Fruit fly (Drosophila melanogaster) whole organism, embryonic: ENCODE measurements around the gene CG9933.

Experiments used
- Ada2b ChIP-seq: fragments of 200-800 bp; sonication (Bioruptor generic); IDR thresholded peaks from 2 replicates; pipeline ENCODE4 v1.3.6; 2022; ENCODE audit warnings: missing biosample characterization, missing genetic modification characterization
- CG1024 ChIP-seq: fragments of 200-800 bp; sonication (Bioruptor generic); IDR thresholded peaks from 2 replicates; pipeline ENCODE4 v1.3.6; 2022; ENCODE audit warnings: missing biosample characterization, missing genetic modification characterization
- CG11093 ChIP-seq: fragments of 200-800 bp; sonication (Bioruptor generic); IDR thresholded peaks from 3 replicates; pipeline ENCODE4 v1.3.6; 2022; ENCODE audit warnings: missing biosample characterization, missing genetic modification characterization
- CG11695 ChIP-seq: fragments of 200-800 bp; sonication (Bioruptor generic); IDR thresholded peaks from 3 replicates; pipeline ENCODE4 v1.3.6; 2022; ENCODE audit warnings: missing biosample characterization, missing genetic modification characterization
- CG12071 ChIP-seq: fragments of 200-800 bp; sonication (Bioruptor generic); optimal IDR thresholded peaks from 3 replicates; lab custom pipeline; 2018; ENCODE audit warnings: missing biosample characterization, mild to moderate bottlenecking, missing genetic modification characterization
- CG12219 ChIP-seq: fragments of 200-800 bp; sonication (Bioruptor generic); optimal IDR thresholded peaks from 3 replicates; lab custom pipeline; 2018; ENCODE audit warnings: missing biosample characterization, mild to moderate bottlenecking, missing genetic modification characterization
- CG12659 ChIP-seq: fragments of 200-800 bp; sonication (Bioruptor generic); optimal IDR thresholded peaks from 3 replicates; lab custom pipeline; 2017; ENCODE audit warnings: mild to moderate bottlenecking, missing biosample characterization, missing genetic modification reagents, missing genetic modification characterization
- CG12942 ChIP-seq: fragments of 200-800 bp; sonication (Bioruptor generic); optimal IDR thresholded peaks from 3 replicates; lab custom pipeline; 2016; ENCODE audit warnings: missing biosample characterization, missing genetic modification characterization
- CG14050 ChIP-seq: fragments of 200-800 bp; sonication (Bioruptor generic); IDR thresholded peaks from 3 replicates; pipeline ENCODE4 v1.3.6; 2022; ENCODE audit warnings: missing biosample characterization, missing genetic modification characterization
- CG15011 ChIP-seq: fragments of 200-800 bp; sonication (Bioruptor generic); optimal IDR thresholded peaks from 3 replicates; lab custom pipeline; 2018; ENCODE audit warnings: missing biosample characterization, mild to moderate bottlenecking, missing genetic modification characterization
- CG1603 ChIP-seq: fragments of 200-800 bp; sonication (Bioruptor generic); optimal IDR thresholded peaks from 2 replicates; lab custom pipeline; 2019; ENCODE audit warnings: missing biosample characterization, mild to moderate bottlenecking, missing genetic modification characterization, moderate library complexity
- CG1647 ChIP-seq: fragments of 200-800 bp; sonication (Bioruptor generic); optimal IDR thresholded peaks from 3 replicates; lab custom pipeline; 2016; ENCODE audit warnings: missing biosample characterization, missing genetic modification characterization
- CG17328 ChIP-seq: fragments of 200-800 bp; sonication (Bioruptor generic); IDR thresholded peaks from 2 replicates; pipeline ENCODE4 v1.3.6; 2022; ENCODE audit warnings: missing biosample characterization, missing genetic modification characterization
- CG18011 ChIP-seq: fragments of 200-800 bp; sonication (Bioruptor generic); optimal IDR thresholded peaks from 2 replicates; lab custom pipeline; 2017; ENCODE audit warnings: missing biosample characterization, missing genetic modification characterization, mild to moderate bottlenecking, moderate library complexity, missing genotype
- CG18599 ChIP-seq: fragments of 200-800 bp; sonication (Bioruptor generic); optimal IDR thresholded peaks from 3 replicates; lab custom pipeline; 2017; ENCODE audit warnings: missing biosample characterization, missing genetic modification characterization, mild to moderate bottlenecking, moderate library complexity, missing genetic modification reagents
- CG3407 ChIP-seq: fragments of 200-800 bp; sonication (Bioruptor generic); optimal IDR thresholded peaks from 2 replicates; lab custom pipeline; 2018; ENCODE audit warnings: missing biosample characterization, mild to moderate bottlenecking, missing genetic modification characterization
- CG3726 ChIP-seq: fragments of 200-800 bp; sonication (Bioruptor generic); IDR thresholded peaks from 3 replicates; pipeline ENCODE4, ENCODE4 v1.3.6; 2022; ENCODE audit warnings: missing biosample characterization, missing genetic modification characterization
- CG4617 ChIP-seq: fragments of 200-800 bp; sonication (Bioruptor generic); optimal IDR thresholded peaks from 3 replicates; lab custom pipeline; 2016; ENCODE audit warnings: missing biosample characterization, missing genetic modification characterization, borderline replicate concordance
- CG4854 ChIP-seq: fragments of 200-800 bp; sonication (Bioruptor generic); optimal IDR thresholded peaks from 2 replicates; lab custom pipeline; 2016; ENCODE audit warnings: missing biosample characterization, missing genetic modification characterization, inconsistent platforms
- CG6654 ChIP-seq: fragments of 200-800 bp; sonication (Bioruptor generic); optimal IDR thresholded peaks from 2 replicates; lab custom pipeline; 2017; ENCODE audit warnings: missing biosample characterization, mild to moderate bottlenecking, missing genetic modification characterization
- CG7963 ChIP-seq: fragments of 200-800 bp; sonication (Bioruptor generic); IDR thresholded peaks from 3 replicates; pipeline ENCODE4 v1.3.6; 2022; ENCODE audit warnings: missing biosample characterization, missing genetic modification characterization; ENCODE audit not compliant: partially characterized antibody
- CG9797 ChIP-seq: fragments of 200-800 bp; sonication (Bioruptor generic); optimal IDR thresholded peaks from 3 replicates; lab custom pipeline; 2018; ENCODE audit warnings: missing biosample characterization, mild to moderate bottlenecking, missing genetic modification characterization
- Chrac-16 ChIP-seq: fragments of 200-800 bp; sonication (Bioruptor generic); optimal IDR thresholded peaks from 3 replicates; lab custom pipeline; 2016; ENCODE audit warnings: missing biosample characterization, missing genetic modification characterization
- E2f2 ChIP-seq: fragments of 200-800 bp; sonication (Bioruptor generic); IDR thresholded peaks from 2 replicates; pipeline ENCODE4 v1.3.6; 2022; ENCODE audit warnings: missing biosample characterization, missing genetic modification characterization
- Gsc ChIP-seq: fragments of 200-800 bp; sonication (Bioruptor generic); IDR thresholded peaks from 2 replicates; pipeline ENCODE4 v1.3.6; 2022; ENCODE audit warnings: missing biosample characterization, missing genetic modification characterization
- HHEX ChIP-seq: fragments of 200-800 bp; sonication (Bioruptor generic); optimal IDR thresholded peaks from 3 replicates; lab custom pipeline; 2017; ENCODE audit warnings: missing biosample characterization, mild to moderate bottlenecking, missing genetic modification characterization, missing genetic modification reagents
- Hr3 ChIP-seq: fragments of 200-800 bp; sonication (Bioruptor generic); optimal IDR thresholded peaks from 3 replicates; lab custom pipeline; 2016; ENCODE audit warnings: missing biosample characterization, missing genetic modification characterization
- MBD-R2 ChIP-seq: fragments of 200-800 bp; sonication (Bioruptor generic); IDR thresholded peaks from 2 replicates; pipeline ENCODE4 v1.3.6; 2022; ENCODE audit warnings: missing biosample characterization, missing genetic modification characterization
- Mrtf ChIP-seq: fragments of 200-800 bp; sonication (Bioruptor generic); IDR thresholded peaks from 3 replicates; pipeline ENCODE4 v1.3.6; 2022; ENCODE audit warnings: missing biosample characterization, missing genetic modification characterization
- Nf-YB ChIP-seq: fragments of 200-800 bp; sonication (Bioruptor generic); optimal IDR thresholded peaks from 3 replicates; lab custom pipeline; 2019; ENCODE audit warnings: missing biosample characterization, mild to moderate bottlenecking, missing genetic modification characterization, moderate library complexity
- NfI ChIP-seq: fragments of 200-800 bp; sonication (Bioruptor generic); optimal IDR thresholded peaks from 3 replicates; lab custom pipeline; 2018; ENCODE audit warnings: missing biosample characterization, mild to moderate bottlenecking, missing genetic modification characterization, moderate library complexity
- Spps ChIP-seq: fragments of 200-800 bp; sonication (Bioruptor generic); optimal IDR thresholded peaks from 2 replicates; lab custom pipeline; 2018; ENCODE audit warnings: missing biosample characterization, mild to moderate bottlenecking, missing genetic modification characterization
- Sry-δ ChIP-seq: fragments of 200-800 bp; sonication (Bioruptor generic); optimal IDR thresholded peaks from 2 replicates; lab custom pipeline; 2016; ENCODE audit warnings: missing biosample characterization, missing genetic modification characterization
- aop ChIP-seq: fragments of 200-800 bp; sonication (Bioruptor generic); IDR thresholded peaks from 2 replicates; pipeline ENCODE4 v1.3.6; 2022; ENCODE audit warnings: missing biosample characterization, missing genetic modification characterization
- ato ChIP-seq: fragments of 200-800 bp; sonication (Bioruptor generic); IDR thresholded peaks from 2 replicates; pipeline ENCODE4 v1.3.6; 2022; ENCODE audit warnings: missing biosample characterization, missing genetic modification characterization; ENCODE audit not compliant: partially characterized antibody
- bowl ChIP-seq: fragments of 200-800 bp; sonication (Bioruptor generic); IDR thresholded peaks from 2 replicates; pipeline ENCODE4 v1.3.6; 2022; ENCODE audit warnings: missing biosample characterization, missing genetic modification characterization
- corto ChIP-seq: fragments of 200-800 bp; sonication (Bioruptor generic); optimal IDR thresholded peaks from 2 replicates; lab custom pipeline; 2016; ENCODE audit warnings: missing biosample characterization, mild to moderate bottlenecking, missing genetic modification characterization, moderate library complexity
- da ChIP-seq: fragments of 200-800 bp; sonication (Bioruptor generic); optimal IDR thresholded peaks from 2 replicates; lab custom pipeline; 2016; ENCODE audit warnings: missing biosample characterization, missing genetic modification characterization
- esg ChIP-seq: fragments of 200-800 bp; sonication (Bioruptor generic); conservative IDR thresholded peaks from 2 replicates; pipeline ENCODE4 v1.3.6; 2022; ENCODE audit warnings: missing biosample characterization, missing genetic modification characterization
- exex ChIP-seq: fragments of 200-800 bp; sonication (Bioruptor generic); optimal IDR thresholded peaks from 4 replicates; lab custom pipeline; 2018; ENCODE audit warnings: missing biosample characterization, mild to moderate bottlenecking, missing genetic modification characterization, moderate library complexity
- eyg ChIP-seq: fragments of 200-800 bp; sonication (Bioruptor generic); optimal IDR thresholded peaks from 3 replicates; lab custom pipeline; 2016; ENCODE audit warnings: missing biosample characterization, missing genetic modification characterization
- ftz-f1 ChIP-seq: fragments of 200-800 bp; sonication (Bioruptor generic); optimal IDR thresholded peaks from 2 replicates; lab custom pipeline; 2016; ENCODE audit warnings: missing biosample characterization, missing genetic modification characterization
- h ChIP-seq: fragments of >200 bp; optimal IDR thresholded peaks from 2 replicates; lab custom pipeline; 2017
- ken ChIP-seq: fragments of 200-800 bp; sonication (Bioruptor generic); IDR thresholded peaks from 3 replicates; pipeline ENCODE4 v1.3.6; 2022; ENCODE audit warnings: missing biosample characterization, missing genetic modification characterization
- lov ChIP-seq, 2 experiments: fragments of 200-800 bp in 1 of 2; fragments of >200 bp in 1 of 2; sonication (Bioruptor generic) in 1 of 2; IDR thresholded peaks in 1 of 2; optimal IDR thresholded peaks in 1 of 2; 2 replicates in 1 of 2; 3 replicates in 1 of 2; pipeline versions ENCODE4 v1.3.6 to Lab custom; 2017 to 2022; ENCODE audit warnings: missing biosample characterization in 1 of 2, missing genetic modification characterization in 1 of 2
- mam ChIP-seq: fragments of 200-800 bp; sonication (Bioruptor generic); optimal IDR thresholded peaks from 3 replicates; lab custom pipeline; 2016; ENCODE audit warnings: missing biosample characterization, missing genetic modification characterization
- pum ChIP-seq: fragments of 200-800 bp; sonication (Bioruptor generic); optimal IDR thresholded peaks from 2 replicates; lab custom pipeline; 2016; ENCODE audit warnings: missing biosample characterization, missing genetic modification characterization
- so ChIP-seq: fragments of 200-800 bp; sonication (Bioruptor generic); IDR thresholded peaks from 3 replicates; pipeline ENCODE4 v1.3.6; 2022; ENCODE audit warnings: missing biosample characterization, missing genetic modification characterization
- sob ChIP-seq: fragments of 200-800 bp; sonication (Bioruptor generic); IDR thresholded peaks from 2 replicates; pipeline ENCODE4 v1.3.6; 2022; ENCODE audit warnings: missing biosample characterization, missing genetic modification characterization
- stwl ChIP-seq: fragments of 200-800 bp; sonication (Bioruptor generic); optimal IDR thresholded peaks from 3 replicates; lab custom pipeline; 2018; ENCODE audit warnings: missing biosample characterization, mild to moderate bottlenecking, missing genetic modification characterization, moderate library complexity
- ttk ChIP-seq: fragments of 200-800 bp; sonication (Bioruptor generic); IDR thresholded peaks from 2 replicates; pipeline ENCODE4 v2.1.2; 2022; ENCODE audit warnings: missing biosample characterization, missing genetic modification characterization

CG9933 gene

dm6 chr2L:13018992-13019484, 2.1 kb downstream of the CG9933 start, which contains the start of gene Ube4B (continued):
- TF ChIP-seq lov (optimal IDR thresholded peaks at IDR 0.05; lab: Kevin White, UChicago) = no peak
- peak; percentile 55; the same call in 1 of the 3 replicates for TF ChIP-seq lov (GFP tag; IDR thresholded peaks at IDR 0.05; lab: Robert Waterston, UW)
- peak; percentile 65 for TF ChIP-seq ftz-f1 (GFP tag; lab: Kevin White, UChicago)
- TF ChIP-seq CG6654 (GFP tag; lab: Kevin White, UChicago) = no peak
- TF ChIP-seq CG3726 (GFP tag; lab: Robert Waterston, UW) = no peak
- TF ChIP-seq corto (GFP tag; lab: Kevin White, UChicago) = no peak
- TF ChIP-seq h (lab: Kevin White, UChicago) = no peak
- TF ChIP-seq CG12071 (GFP tag; lab: Kevin White, UChicago) = no peak
- peak; percentile 98 for TF ChIP-seq CG4617 (GFP tag; lab: Kevin White, UChicago)
- TF ChIP-seq CG12659 = peak; percentile 88
- peak; percentile 77 for TF ChIP-seq ken (GFP tag; lab: Robert Waterston, UW)
- no peak for TF ChIP-seq CG3407 (GFP tag; lab: Kevin White, UChicago)
- TF ChIP-seq CG4854 (GFP tag; lab: Kevin White, UChicago) = no peak
- TF ChIP-seq CG11093 = no peak
- TF ChIP-seq CG9797 = peak; percentile 95
- TF ChIP-seq ttk (GFP tag; lab: Robert Waterston, UW) = peak; percentile 63
- peak; percentile 58; the same call in 1 of the 2 replicates for TF ChIP-seq CG1024 (GFP tag; lab: Robert Waterston, UW)
- TF ChIP-seq CG17328 = peak; percentile 57
- TF ChIP-seq MBD-R2 (GFP tag; lab: Robert Waterston, UW) = peak; percentile 94
- TF ChIP-seq pum (GFP tag; lab: Kevin White, UChicago) = peak; percentile 66
- peak; percentile 86 for TF ChIP-seq ato (GFP tag; lab: Robert Waterston, UW)
- peak; percentile 62 for TF ChIP-seq Ada2b (GFP tag; lab: Robert Waterston, UW)
- peak; percentile 0 for TF ChIP-seq Spps (tag; lab: Kevin White, UChicago)
- TF ChIP-seq CG15011 = no peak
- TF ChIP-seq NfI (GFP tag; lab: Kevin White, UChicago) = peak; percentile 61
- 0 out of 3 replicates have a peak, but pooled peaks have one; percentile 12 for TF ChIP-seq CG11695 (GFP tag; lab: Robert Waterston, UW)
- peak; percentile 78 for TF ChIP-seq sob (GFP tag; lab: Robert Waterston, UW)
- TF ChIP-seq CG12219 (GFP tag; lab: Kevin White, UChicago) = no peak
- TF ChIP-seq eyg (GFP tag; lab: Kevin White, UChicago) = peak; percentile 52
- TF ChIP-seq E2f2 = peak; percentile 75
- peak; percentile 69 for TF ChIP-seq Chrac-16 (GFP tag; lab: Kevin White, UChicago)
- TF ChIP-seq da = peak; percentile 40
- TF ChIP-seq Nf-YB (GFP tag; lab: Kevin White, UChicago) = no peak
- peak; percentile 65 for TF ChIP-seq CG12942 (GFP tag; lab: Kevin White, UChicago)
- no peak for TF ChIP-seq exex (tag; lab: Kevin White, UChicago)
- no peak for TF ChIP-seq Gsc (GFP tag; lab: Robert Waterston, UW)
- peak; percentile 57 for TF ChIP-seq Hr3 (GFP tag; lab: Kevin White, UChicago)
- TF ChIP-seq HHEX (GFP tag; lab: Kevin White, UChicago) = no peak
- no peak for TF ChIP-seq CG1603 (tag; lab: Kevin White, UChicago)
- peak; percentile 83 for TF ChIP-seq stwl (tag; lab: Kevin White, UChicago)
- TF ChIP-seq CG7963 (GFP tag; lab: Robert Waterston, UW) = peak; percentile 78
- TF ChIP-seq CG18011 = peak; percentile 20
- TF ChIP-seq CG1647 (GFP tag; lab: Kevin White, UChicago) = peak; percentile 52
- TF ChIP-seq Mrtf = peak; percentile 56; the same call in 1 of the 3 replicates
- TF ChIP-seq Sry-δ (GFP tag; lab: Kevin White, UChicago) = peak; percentile 98
- no peak for TF ChIP-seq so (GFP tag; lab: Robert Waterston, UW)
- TF ChIP-seq esg = peak; percentile 26; the same call in 1 of the 2 replicates
- peak; percentile 81 for TF ChIP-seq mam (GFP tag; lab: Kevin White, UChicago)
- no peak for TF ChIP-seq aop
- TF ChIP-seq CG18599 (GFP tag; lab: Kevin White, UChicago) = no peak
- no peak for TF ChIP-seq bowl (GFP tag; lab: Robert Waterston, UW)
- TF ChIP-seq CG14050 = no peak; the same call in 2 of the 3 replicates
